Fruit fly (Drosophila melanogaster) whole organism, embryonic: ENCODE data around the gene scpr-C.
A peak's percentile ranks its signal among the peaks of the same experiment; 100 is the strongest.

Experiments
- Abd-B ChIP-seq: fragments of 200-800 bp; sonication (Bioruptor generic); optimal IDR thresholded peaks from 2 replicates; lab custom pipeline; 2018; ENCODE audit warnings: missing biosample characterization, mild to moderate bottlenecking, missing genetic modification characterization, moderate library complexity
- Atf3 ChIP-seq: fragments of 200-800 bp; sonication (Bioruptor generic); optimal IDR thresholded peaks from 3 replicates; lab custom pipeline; 2016; ENCODE audit warnings: missing biosample characterization, missing genetic modification characterization
- BEAF-32 ChIP-seq: fragments of 200-800 bp; sonication (Bioruptor generic); optimal IDR thresholded peaks from 3 replicates; lab custom pipeline; 2017; ENCODE audit warnings: missing biosample characterization, missing genetic modification characterization, mild to moderate bottlenecking, moderate library complexity, missing genetic modification reagents
- CG10431 ChIP-seq: fragments of 200-800 bp; sonication (Bioruptor generic); optimal IDR thresholded peaks from 3 replicates; lab custom pipeline; 2018; ENCODE audit warnings: missing biosample characterization, mild to moderate bottlenecking, missing genetic modification characterization
- CG10543 ChIP-seq: fragments of 200-800 bp; sonication (Bioruptor generic); optimal IDR thresholded peaks from 3 replicates; lab custom pipeline; 2017; ENCODE audit warnings: missing biosample characterization, mild to moderate bottlenecking, missing genetic modification characterization, moderate library complexity
- CG11560 ChIP-seq: fragments of 200-800 bp; sonication (Bioruptor generic); IDR thresholded peaks from 3 replicates; pipeline ENCODE4 v1.3.6; 2022; ENCODE audit warnings: missing biosample characterization, missing genetic modification characterization
- CG12299 ChIP-seq: fragments of 200-800 bp; sonication (Bioruptor generic); optimal IDR thresholded peaks from 2 replicates; lab custom pipeline; 2018; ENCODE audit warnings: missing biosample characterization, mild to moderate bottlenecking, missing genetic modification characterization
- CG12391 ChIP-seq: fragments of 200-800 bp; sonication (Bioruptor generic); optimal IDR thresholded peaks from 3 replicates; lab custom pipeline; 2018; ENCODE audit warnings: missing biosample characterization, mild to moderate bottlenecking, missing genetic modification characterization, moderate library complexity
- CG13424 ChIP-seq: fragments of 200-800 bp; sonication (Bioruptor generic); optimal IDR thresholded peaks from 2 replicates; lab custom pipeline; 2019; ENCODE audit warnings: missing biosample characterization, mild to moderate bottlenecking, missing genetic modification characterization, moderate library complexity
- CG17186 ChIP-seq: fragments of 200-800 bp; sonication (Bioruptor generic); optimal IDR thresholded peaks from 3 replicates; lab custom pipeline; 2017; ENCODE audit warnings: missing biosample characterization, missing genetic modification reagents, missing genetic modification characterization
- CG18599 ChIP-seq: fragments of 200-800 bp; sonication (Bioruptor generic); optimal IDR thresholded peaks from 3 replicates; lab custom pipeline; 2017; ENCODE audit warnings: missing biosample characterization, missing genetic modification characterization, mild to moderate bottlenecking, moderate library complexity, missing genetic modification reagents
- CG43689 ChIP-seq: fragments of 200-800 bp; sonication (Bioruptor generic); IDR thresholded peaks from 2 replicates; pipeline ENCODE4 v1.3.6; 2022; ENCODE audit warnings: missing biosample characterization, missing genetic modification characterization
- CG4617 ChIP-seq: fragments of 200-800 bp; sonication (Bioruptor generic); optimal IDR thresholded peaks from 3 replicates; lab custom pipeline; 2016; ENCODE audit warnings: missing biosample characterization, missing genetic modification characterization, borderline replicate concordance
- CG7372 ChIP-seq: fragments of 200-800 bp; sonication (Bioruptor generic); IDR thresholded peaks from 2 replicates; pipeline ENCODE4 v1.3.6; 2022; ENCODE audit warnings: missing biosample characterization, missing genetic modification characterization
- CG7745 ChIP-seq: fragments of 200-800 bp; sonication (Bioruptor generic); optimal IDR thresholded peaks from 2 replicates; lab custom pipeline; 2018; ENCODE audit warnings: missing biosample characterization, mild to moderate bottlenecking, missing genetic modification characterization, moderate library complexity
- CG8388 ChIP-seq: fragments of 200-800 bp; sonication (Bioruptor generic); optimal IDR thresholded peaks from 2 replicates; lab custom pipeline; 2019; ENCODE audit warnings: missing biosample characterization, mild to moderate bottlenecking, missing genetic modification characterization, moderate library complexity
- CG9876 ChIP-seq: fragments of 200-800 bp; sonication (Bioruptor generic); optimal IDR thresholded peaks from 2 replicates; lab custom pipeline; 2016; ENCODE audit warnings: missing biosample characterization, missing genetic modification characterization
- Camta ChIP-seq: fragments of 200-800 bp; sonication (Bioruptor generic); optimal IDR thresholded peaks from 2 replicates; lab custom pipeline; 2016; ENCODE audit warnings: missing biosample characterization, missing genetic modification characterization
- Dfd ChIP-seq, 2 experiments: fragments of >200 bp; optimal IDR thresholded peaks; 2 replicates each; lab custom pipeline; 2017; ENCODE audit warnings: missing biosample characterization in 2 of 2, missing genetic modification characterization in 2 of 2
- Doc2 ChIP-seq: fragments of 200-800 bp; sonication (Bioruptor generic); IDR thresholded peaks from 2 replicates; pipeline ENCODE4 v1.3.6; 2022; ENCODE audit warnings: missing biosample characterization, missing genetic modification characterization
- Dp ChIP-seq: fragments of 200-800 bp; sonication (Bioruptor generic); optimal IDR thresholded peaks from 2 replicates; lab custom pipeline; 2018; ENCODE audit warnings: missing biosample characterization, mild to moderate bottlenecking, missing genetic modification characterization, moderate library complexity
- Fer1 ChIP-seq: fragments of 200-800 bp; sonication (Bioruptor generic); optimal IDR thresholded peaks from 2 replicates; lab custom pipeline; 2017; ENCODE audit warnings: missing biosample characterization, mild to moderate bottlenecking, missing genetic modification characterization
- HmgD ChIP-seq: fragments of 200-800 bp; sonication (Bioruptor generic); optimal IDR thresholded peaks from 3 replicates; lab custom pipeline; 2016; ENCODE audit warnings: missing biosample characterization, missing genetic modification characterization
- HmgZ ChIP-seq: fragments of 200-800 bp; sonication (Bioruptor generic); optimal IDR thresholded peaks from 2 replicates; lab custom pipeline; 2018; ENCODE audit warnings: missing biosample characterization, mild to moderate bottlenecking, missing genetic modification characterization
- Hr3 ChIP-seq: fragments of 200-800 bp; sonication (Bioruptor generic); optimal IDR thresholded peaks from 3 replicates; lab custom pipeline; 2016; ENCODE audit warnings: missing biosample characterization, missing genetic modification characterization
- Hr78 ChIP-seq, 2 experiments: fragments of 200-800 bp in 1 of 2; fragments of >200 bp in 1 of 2; sonication (Bioruptor generic) in 1 of 2; optimal IDR thresholded peaks; 2 replicates each; lab custom pipeline; 2017 to 2019; ENCODE audit warnings: missing biosample characterization in 2 of 2, missing genetic modification characterization in 2 of 2, mild to moderate bottlenecking in 1 of 2, moderate library complexity in 1 of 2
- Lhr ChIP-seq: fragments of 200-800 bp; sonication (Bioruptor generic); optimal IDR thresholded peaks from 3 replicates; lab custom pipeline; 2017; ENCODE audit warnings: mild to moderate bottlenecking, missing biosample characterization, missing genetic modification reagents, missing genetic modification characterization
- MBD-R2 ChIP-seq: fragments of 200-800 bp; sonication (Bioruptor generic); IDR thresholded peaks from 2 replicates; pipeline ENCODE4 v1.3.6; 2022; ENCODE audit warnings: missing biosample characterization, missing genetic modification characterization
- MESR4 ChIP-seq: fragments of 200-800 bp; sonication (Bioruptor generic); optimal IDR thresholded peaks from 2 replicates; lab custom pipeline; 2018; ENCODE audit warnings: missing biosample characterization, mild to moderate bottlenecking, missing genetic modification characterization, moderate library complexity
- Oaz ChIP-seq: fragments of 200-800 bp; sonication (Bioruptor generic); IDR thresholded peaks from 2 replicates; pipeline ENCODE4 v1.3.6; 2022; ENCODE audit warnings: missing biosample characterization, missing genetic modification characterization
- Trl ChIP-seq, 3 experiments: fragments of >200 bp in 2 of 3; fragments of 200-800 bp in 1 of 3; sonication (Bioruptor generic) in 1 of 3; optimal IDR thresholded peaks; 2 replicates in 1 of 3; 3 replicates in 2 of 3; lab custom pipeline; 2016 to 2017; ENCODE audit warnings: missing biosample characterization in 1 of 3, missing genetic modification characterization in 1 of 3
- YL-1 ChIP-seq: fragments of 200-800 bp; sonication (Bioruptor generic); optimal IDR thresholded peaks from 3 replicates; lab custom pipeline; 2017; ENCODE audit warnings: missing biosample characterization, mild to moderate bottlenecking, missing genetic modification characterization
- ab ChIP-seq: fragments of 200-800 bp; sonication (Bioruptor generic); optimal IDR thresholded peaks from 2 replicates; lab custom pipeline; 2016; ENCODE audit warnings: missing biosample characterization, missing genetic modification characterization
- al ChIP-seq: fragments of 200-800 bp; sonication (Bioruptor generic); IDR thresholded peaks from 2 replicates; pipeline ENCODE4 v1.3.6; 2022; ENCODE audit warnings: missing biosample characterization, missing genetic modification characterization
- amos ChIP-seq: fragments of 200-800 bp; sonication (Bioruptor generic); IDR thresholded peaks from 2 replicates; pipeline ENCODE4 v1.3.6; 2022; ENCODE audit warnings: missing biosample characterization, missing genetic modification characterization; ENCODE audit not compliant: partially characterized antibody
- ase ChIP-seq: fragments of 200-800 bp; sonication (Bioruptor generic); IDR thresholded peaks from 3 replicates; pipeline ENCODE4 v1.3.6; 2022; ENCODE audit warnings: missing biosample characterization, missing genetic modification characterization
- cad ChIP-seq: fragments of >200 bp; optimal IDR thresholded peaks from 2 replicates; lab custom pipeline; 2017; ENCODE audit warnings: missing biosample characterization, missing genetic modification characterization
- crp ChIP-seq, 2 experiments: fragments of 200-800 bp; sonication (Bioruptor generic); optimal IDR thresholded peaks; 2 replicates in 1 of 2; 3 replicates in 1 of 2; lab custom pipeline; 2017; ENCODE audit warnings: missing biosample characterization in 2 of 2, missing genetic modification characterization in 2 of 2, mild to moderate bottlenecking in 1 of 2, moderate library complexity in 1 of 2
- dm ChIP-seq: fragments of 200-800 bp; sonication (Bioruptor generic); optimal IDR thresholded peaks from 3 replicates; lab custom pipeline; 2016; ENCODE audit warnings: missing biosample characterization, missing genetic modification characterization
- fd96Cb ChIP-seq: fragments of 200-800 bp; sonication (Bioruptor generic); optimal IDR thresholded peaks from 2 replicates; lab custom pipeline; 2018; ENCODE audit warnings: missing biosample characterization, mild to moderate bottlenecking, missing genetic modification characterization, moderate library complexity
- ftz-f1 ChIP-seq: fragments of 200-800 bp; sonication (Bioruptor generic); optimal IDR thresholded peaks from 2 replicates; lab custom pipeline; 2016; ENCODE audit warnings: missing biosample characterization, missing genetic modification characterization
- gcm ChIP-seq: fragments of 200-800 bp; sonication (Bioruptor generic); optimal IDR thresholded peaks from 2 replicates; lab custom pipeline; 2019; ENCODE audit warnings: missing biosample characterization, mild to moderate bottlenecking, missing genetic modification characterization, moderate library complexity
- gfzf ChIP-seq: fragments of 200-800 bp; sonication (Bioruptor generic); optimal IDR thresholded peaks from 2 replicates; lab custom pipeline; 2016; ENCODE audit warnings: missing biosample characterization, mild to moderate bottlenecking, missing genetic modification characterization, moderate library complexity
- grau ChIP-seq: fragments of 200-800 bp; optimal IDR thresholded peaks from 3 replicates; lab custom pipeline; 2019; ENCODE audit warnings: missing biosample characterization, mild to moderate bottlenecking, missing genetic modification characterization, moderate library complexity
- jumu ChIP-seq: fragments of 200-800 bp; sonication (Bioruptor generic); optimal IDR thresholded peaks from 3 replicates; lab custom pipeline; 2016; ENCODE audit warnings: missing biosample characterization, missing genetic modification characterization
- kay ChIP-seq: fragments of 200-800 bp; sonication (Bioruptor generic); optimal IDR thresholded peaks from 2 replicates; lab custom pipeline; 2016; ENCODE audit warnings: missing biosample characterization, missing genetic modification characterization
- sd ChIP-seq: fragments of 200-800 bp; sonication (Bioruptor generic); optimal IDR thresholded peaks from 3 replicates; lab custom pipeline; 2018; ENCODE audit warnings: missing biosample characterization, mild to moderate bottlenecking, missing genetic modification characterization, moderate library complexity
- sob ChIP-seq: fragments of 200-800 bp; sonication (Bioruptor generic); IDR thresholded peaks from 2 replicates; pipeline ENCODE4 v1.3.6; 2022; ENCODE audit warnings: missing biosample characterization, missing genetic modification characterization
- tna ChIP-seq: fragments of 200-800 bp; sonication (Bioruptor generic); IDR thresholded peaks from 2 replicates; pipeline ENCODE4 v1.3.6; 2022; ENCODE audit warnings: missing biosample characterization, missing genetic modification characterization; ENCODE audit not compliant: partially characterized antibody
- trem ChIP-seq: fragments of 200-800 bp; optimal IDR thresholded peaks from 3 replicates; lab custom pipeline; 2019; ENCODE audit warnings: missing biosample characterization, mild to moderate bottlenecking, missing genetic modification characterization, moderate library complexity
- twi ChIP-seq: fragments of 200-800 bp; optimal IDR thresholded peaks from 2 replicates; lab custom pipeline; 2019; ENCODE audit warnings: missing biosample characterization, mild to moderate bottlenecking, missing genetic modification characterization, moderate library complexity

scpr-C gene

DNA sequence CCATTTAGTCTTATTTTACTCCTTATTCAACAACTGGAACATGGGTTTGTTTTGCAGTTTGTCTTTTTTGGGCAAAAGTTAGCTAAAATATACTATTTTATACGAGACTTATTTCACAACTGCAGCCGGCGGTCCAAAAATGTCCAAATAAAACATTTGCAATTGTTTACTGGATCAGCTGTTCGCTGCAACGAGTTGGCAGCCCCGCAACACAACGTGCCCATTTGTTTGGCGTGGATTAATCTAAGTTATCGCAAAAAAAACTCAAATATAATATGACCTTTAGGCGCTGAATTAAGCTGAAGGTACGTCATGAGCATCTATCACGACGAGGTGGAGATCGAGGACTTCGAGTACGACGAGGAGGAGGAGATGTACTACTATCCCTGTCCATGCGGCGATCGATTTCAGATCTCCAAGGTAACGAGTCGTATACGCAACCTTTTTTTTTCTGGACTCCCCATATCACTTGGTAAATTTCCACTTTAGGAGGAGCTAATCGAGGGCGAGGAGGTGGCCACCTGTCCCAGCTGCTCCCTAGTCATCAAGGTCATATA, 6.5 kb downstream of the scpr-C start, which contains the start of the genes CG17187 and Dph3 (continued):
- peak; percentile 62 for TF ChIP-seq MESR4 (GFP tag; lab: Kevin White, UChicago)
- TF ChIP-seq amos (GFP tag; lab: Robert Waterston, UW): no peak
- TF ChIP-seq tna (GFP tag; lab: Robert Waterston, UW): no peak
- TF ChIP-seq ftz-f1 (GFP tag; lab: Kevin White, UChicago): peak; percentile 70
- no peak for TF ChIP-seq CG12299
- no peak for TF ChIP-seq Lhr (GFP tag; lab: Kevin White, UChicago)
- TF ChIP-seq kay (GFP tag; lab: Kevin White, UChicago): no peak
- TF ChIP-seq YL-1: peak; percentile 36
- TF ChIP-seq sob: no peak
- peak; percentile 74 for TF ChIP-seq dm (GFP tag; lab: Kevin White, UChicago)
- TF ChIP-seq CG10543: no peak
- no peak for TF ChIP-seq gcm
- TF ChIP-seq sd (tag; lab: Kevin White, UChicago): no peak
- no peak for TF ChIP-seq Doc2 (GFP tag; lab: Robert Waterston, UW)
- no peak for TF ChIP-seq fd96Cb
- no peak for TF ChIP-seq cad (GFP tag; lab: Kevin White, UChicago)
- TF ChIP-seq Trl (optimal IDR thresholded peaks at IDR 0.05; lab: Kevin White, UChicago): no peak
- TF ChIP-seq Trl (GFP tag; optimal IDR thresholded peaks at IDR 0.05; lab: Kevin White, UChicago): no peak
- no peak for TF ChIP-seq Camta
- peak; percentile 71 to 91 for TF ChIP-seq crp (GFP tag; optimal IDR thresholded peaks at IDR 0.05; lab: Kevin White, UChicago)
- TF ChIP-seq Hr78 (GFP tag; optimal IDR thresholded peaks at IDR 0.05; lab: Kevin White, UChicago): no peak
- TF ChIP-seq ab (GFP tag; lab: Kevin White, UChicago): no peak
- TF ChIP-seq HmgZ (tag; lab: Kevin White, UChicago): peak; percentile 3
- no peak for TF ChIP-seq CG9876 (GFP tag; lab: Kevin White, UChicago)
- TF ChIP-seq Dp (GFP tag; lab: Kevin White, UChicago): peak; percentile 10
- no peak for TF ChIP-seq CG10431 (GFP tag; lab: Kevin White, UChicago)
- TF ChIP-seq BEAF-32 (GFP tag; lab: Kevin White, UChicago): peak; percentile 13
- TF ChIP-seq al: no peak
- peak; percentile 98 for TF ChIP-seq trem
- TF ChIP-seq CG7372 (GFP tag; lab: Robert Waterston, UW): peak; percentile 58
- TF ChIP-seq Abd-B (GFP tag; lab: Kevin White, UChicago): no peak
- TF ChIP-seq CG8388: no peak
- TF ChIP-seq ase (GFP tag; lab: Robert Waterston, UW): no peak
- TF ChIP-seq gfzf (GFP tag; lab: Kevin White, UChicago): peak; percentile 56
- no peak for TF ChIP-seq CG13424 (tag; lab: Kevin White, UChicago)
- TF ChIP-seq Atf3: no peak
- peak; percentile 85 for TF ChIP-seq MBD-R2

DNA sequence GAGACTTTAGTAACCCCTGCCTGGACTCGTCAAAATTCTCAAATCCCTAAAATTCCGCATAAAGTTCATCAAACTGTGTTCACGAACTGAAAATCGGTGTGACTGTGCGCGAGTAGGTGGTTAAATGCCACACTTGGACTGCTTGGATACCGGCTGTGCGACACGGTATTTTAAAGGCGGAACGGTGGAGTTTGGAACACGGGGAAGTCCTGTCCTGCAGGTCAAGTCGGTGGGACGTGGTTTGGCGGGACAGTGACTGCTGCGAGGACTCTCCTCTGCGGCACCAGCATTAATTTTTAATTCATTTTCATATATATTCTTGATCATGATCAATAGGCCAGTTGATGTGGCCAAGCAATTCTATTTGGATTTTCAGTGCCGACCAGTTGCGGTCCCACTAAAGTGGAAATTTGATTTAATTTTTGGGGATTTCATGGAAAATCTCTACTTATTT, 9.6 kb downstream of the scpr-C start, which contains the start of the genes Arfip and CG17721:
Gene Arfip, minus strand, starts transcription at position 96 of the 454 bp plus-strand sequence.
Gene CG17721, plus strand, starts transcription at position 223 of the 454 bp plus-strand sequence.
- TF ChIP-seq CG11560 (no peak), Oaz (GFP tag; lab: Robert Waterston, UW) (no peak), HmgD (GFP tag; lab: Kevin White, UChicago) (no peak), CG17186 (GFP tag; lab: Kevin White, UChicago) (peak; percentile 31), amos (GFP tag; lab: Robert Waterston, UW) (peak; percentile 34), CG18599 (GFP tag; lab: Kevin White, UChicago) (no peak), twi (tag; lab: Kevin White, UChicago) (no peak), Fer1 (no peak), CG4617 (GFP tag; lab: Kevin White, UChicago) (peak; percentile 87), Dfd (GFP tag; optimal IDR thresholded peaks at IDR 0.05; lab: Kevin White, UChicago) (no peak), CG12391 (tag; lab: Kevin White, UChicago) (no peak), CG43689 (no peak), CG7745 (tag; lab: Kevin White, UChicago) (no peak), grau (tag; lab: Kevin White, UChicago) (peak; percentile 20), Hr3 (GFP tag; lab: Kevin White, UChicago) (no peak), BEAF-32 (GFP tag; lab: Kevin White, UChicago) (peak; percentile 49), jumu (GFP tag; lab: Kevin White, UChicago) (no peak)
